Worm (Caenorhabditis elegans) whole organism, L1 larva: ENCODE measurements around the gene ZC449.5.

ENCODE experiments used
- C16A3.4 ChIP-seq: fragments of 150-350 bp; optimal IDR thresholded peaks from 2 replicates; lab custom pipeline; 2014; ENCODE audit warnings: missing biosample characterization, missing genetic modification characterization
- C34B4.2 ChIP-seq: sonication (generic microtip); optimal IDR thresholded peaks from 2 replicates; lab custom pipeline; 2017; ENCODE audit warnings: mild to moderate bottlenecking, missing genetic modification characterization, missing compliant biosample characterization
- F16B12.6 ChIP-seq: fragments of 150-350 bp; optimal IDR thresholded peaks from 2 replicates; lab custom pipeline; 2014; ENCODE audit warnings: missing biosample characterization, missing genetic modification characterization
- aha-1 ChIP-seq: fragments of 150-350 bp; optimal IDR thresholded peaks from 2 replicates; lab custom pipeline; 2014; ENCODE audit warnings: missing biosample characterization, missing genetic modification characterization
- alr-1 ChIP-seq: fragments of 200-800 bp; sonication (Bioruptor generic); optimal IDR thresholded peaks from 2 replicates; lab custom pipeline; 2018; ENCODE audit warnings: borderline replicate concordance, mild to moderate bottlenecking, missing genetic modification characterization, missing compliant biosample characterization
- aly-2 ChIP-seq: fragments of 150-350 bp; optimal IDR thresholded peaks from 2 replicates; lab custom pipeline; 2014; ENCODE audit warnings: missing biosample characterization, missing genetic modification characterization
- ces-1 ChIP-seq: fragments of 150-350 bp; optimal IDR thresholded peaks from 2 replicates; lab custom pipeline; 2014; ENCODE audit warnings: missing biosample characterization, missing genetic modification reagents, missing genetic modification characterization
- efl-1 ChIP-seq, 4 experiments: fragments of 150-350 bp; optimal IDR thresholded peaks in 3 of 4; peaks in 1 of 4; 1 replicate in 1 of 4; 2 replicates in 3 of 4; lab custom pipeline; 2014; ENCODE audit warnings: missing biosample characterization in 2 of 4, missing genetic modification characterization in 2 of 4, missing genetic modification reagents in 2 of 4
- egl-27 ChIP-seq, 2 experiments: fragments of 150-350 bp in 1 of 2; sonication (generic microtip); optimal IDR thresholded peaks; 3 replicates each; lab custom pipeline; 2017 to 2018; ENCODE audit warnings: missing biosample characterization in 2 of 2, missing genetic modification characterization in 2 of 2, missing genetic modification reagents in 2 of 2
- elt-2 ChIP-seq: sonication (generic microtip); optimal IDR thresholded peaks from 2 replicates; lab custom pipeline; 2016; ENCODE audit warnings: missing genetic modification characterization, mild to moderate bottlenecking, inconsistent platforms, missing compliant biosample characterization, missing genetic modification reagents
- elt-3 ChIP-seq, 6 experiments: fragments of 150-350 bp in 1 of 6; sonication (generic microtip); optimal IDR thresholded peaks; 2 replicates each; lab custom pipeline; 2017 to 2018; ENCODE audit warnings: missing biosample characterization in 6 of 6, missing genetic modification characterization in 6 of 6, inconsistent platforms in 1 of 6
- fkh-10 ChIP-seq: sonication (generic microtip); optimal IDR thresholded peaks from 2 replicates; lab custom pipeline; 2017; ENCODE audit warnings: missing biosample characterization, missing genetic modification reagents, missing genetic modification characterization
- fkh-4 ChIP-seq: sonication (generic microtip); optimal IDR thresholded peaks from 2 replicates; lab custom pipeline; 2016; ENCODE audit warnings: missing compliant biosample characterization, missing genetic modification characterization, borderline replicate concordance
- fos-1 ChIP-seq: fragments of 150-350 bp; optimal IDR thresholded peaks from 2 replicates; lab custom pipeline; 2014; ENCODE audit warnings: missing biosample characterization, missing genetic modification characterization
- grh-1 ChIP-seq: fragments of 200-800 bp; sonication (Bioruptor generic); IDR thresholded peaks from 2 replicates; pipeline ENCODE4 v1.3.6; 2022; ENCODE audit warnings: missing genetic modification reagents, missing genetic modification characterization, missing compliant biosample characterization
- hlh-17 ChIP-seq: fragments of 200-800 bp; sonication (Bioruptor generic); optimal IDR thresholded peaks from 2 replicates; lab custom pipeline; 2018; ENCODE audit warnings: missing genetic modification characterization, mild to moderate bottlenecking, missing compliant biosample characterization, moderate library complexity, borderline replicate concordance
- irx-1 ChIP-seq: sonication (generic microtip); optimal IDR thresholded peaks from 2 replicates; lab custom pipeline; 2016; ENCODE audit warnings: missing genetic modification characterization, missing compliant biosample characterization
- lin-14 ChIP-seq: fragments of 200-800 bp; sonication (Bioruptor generic); optimal IDR thresholded peaks from 2 replicates; lab custom pipeline; 2018; ENCODE audit warnings: mild to moderate bottlenecking, missing genetic modification characterization, moderate library complexity, missing compliant biosample characterization
- lin-15B ChIP-seq: fragments of 150-350 bp; sonication (generic microtip); optimal IDR thresholded peaks from 3 replicates; lab custom pipeline; 2014; ENCODE audit warnings: missing biosample characterization, missing genetic modification characterization
- lin-35 ChIP-seq, 2 experiments: fragments of 150-350 bp; optimal IDR thresholded peaks; 2 replicates each; lab custom pipeline; 2014; ENCODE audit warnings: missing biosample characterization in 2 of 2, missing genetic modification characterization in 2 of 2, missing genetic modification reagents in 2 of 2
- lir-3 ChIP-seq: sonication (generic microtip); optimal IDR thresholded peaks from 2 replicates; lab custom pipeline; 2016; ENCODE audit warnings: mild to moderate bottlenecking, missing genetic modification characterization, moderate library complexity, missing compliant biosample characterization; ENCODE audit not compliant: poor library complexity
- lsy-2 ChIP-seq, 2 experiments: fragments of 150-350 bp; optimal IDR thresholded peaks; 2 replicates each; lab custom pipeline; 2014; ENCODE audit warnings: missing biosample characterization in 2 of 2, missing genetic modification characterization in 2 of 2
- mef-2 ChIP-seq: fragments of 150-350 bp; optimal IDR thresholded peaks from 2 replicates; lab custom pipeline; 2014; ENCODE audit warnings: missing biosample characterization, missing genetic modification characterization
- mep-1 ChIP-seq: fragments of 150-350 bp; optimal IDR thresholded peaks from 2 replicates; lab custom pipeline; 2014; ENCODE audit warnings: missing biosample characterization, missing genetic modification characterization
- nhr-12 ChIP-seq: sonication (generic microtip); optimal IDR thresholded peaks from 2 replicates; lab custom pipeline; 2017; ENCODE audit warnings: missing biosample characterization, missing genetic modification characterization
- nhr-19 ChIP-seq: fragments of 200-800 bp; sonication (Bioruptor generic); conservative IDR thresholded peaks from 2 replicates; pipeline ENCODE4 v1.3.6; 2022; ENCODE audit warnings: missing genetic modification characterization, missing compliant biosample characterization
- nhr-20 ChIP-seq: sonication (generic microtip); optimal IDR thresholded peaks from 2 replicates; lab custom pipeline; 2016; ENCODE audit warnings: mild to moderate bottlenecking, missing genetic modification characterization, missing compliant biosample characterization
- nhr-237 ChIP-seq: fragments of 150-350 bp; optimal IDR thresholded peaks from 2 replicates; lab custom pipeline; 2014; ENCODE audit warnings: missing biosample characterization, missing genetic modification characterization
- nhr-47 ChIP-seq: sonication (generic microtip); optimal IDR thresholded peaks from 2 replicates; lab custom pipeline; 2016; ENCODE audit warnings: mild to moderate bottlenecking, missing genetic modification characterization, moderate library complexity, missing compliant biosample characterization
- nhr-76 ChIP-seq: sonication (generic microtip); optimal IDR thresholded peaks from 2 replicates; lab custom pipeline; 2017; ENCODE audit warnings: missing biosample characterization, missing genetic modification characterization
- nhr-84 ChIP-seq: sonication (generic microtip); optimal IDR thresholded peaks from 2 replicates; lab custom pipeline; 2017; ENCODE audit warnings: missing biosample characterization, missing genetic modification characterization
- nhr-85 ChIP-seq: sonication (generic microtip); peaks from one replicate; lab custom pipeline; 2016; ENCODE audit warnings: missing genetic modification characterization, inconsistent platforms, missing compliant biosample characterization
- nhr-90 ChIP-seq: sonication (generic microtip); optimal IDR thresholded peaks from 2 replicates; lab custom pipeline; 2016; ENCODE audit warnings: mild to moderate bottlenecking, missing genetic modification characterization, missing compliant biosample characterization; ENCODE audit not compliant: poor library complexity
- pag-3 ChIP-seq: sonication (generic microtip); optimal IDR thresholded peaks from 2 replicates; lab custom pipeline; 2017; ENCODE audit warnings: missing genetic modification characterization, mild to moderate bottlenecking, missing compliant biosample characterization, antibody characterized with exemption, borderline replicate concordance; ENCODE audit not compliant: insufficient read depth
- skn-1 ChIP-seq: fragments of 150-350 bp; optimal IDR thresholded peaks from 2 replicates; lab custom pipeline; 2014; ENCODE audit warnings: missing biosample characterization, missing genetic modification characterization
- snpc-4 ChIP-seq: fragments of 150-350 bp; optimal IDR thresholded peaks from 2 replicates; lab custom pipeline; 2014; ENCODE audit warnings: missing biosample characterization, missing genetic modification characterization
- snu-23 ChIP-seq: sonication (generic microtip); optimal IDR thresholded peaks from 2 replicates; lab custom pipeline; 2016; ENCODE audit warnings: missing genetic modification characterization, missing compliant biosample characterization
- sox-4 ChIP-seq: sonication (generic microtip); optimal IDR thresholded peaks from 2 replicates; lab custom pipeline; 2016; ENCODE audit warnings: missing genetic modification characterization, missing compliant biosample characterization
- sptf-1 ChIP-seq: fragments of 150-350 bp; optimal IDR thresholded peaks from 2 replicates; lab custom pipeline; 2014; ENCODE audit warnings: missing biosample characterization, missing genetic modification characterization
- sup-37 ChIP-seq: fragments of 200-800 bp; sonication (Bioruptor generic); optimal IDR thresholded peaks from 2 replicates; lab custom pipeline; 2018; ENCODE audit warnings: mild to moderate bottlenecking, missing genetic modification characterization, missing compliant biosample characterization
- swsn-7 ChIP-seq: sonication (generic microtip); optimal IDR thresholded peaks from 2 replicates; lab custom pipeline; 2016; ENCODE audit warnings: missing genetic modification characterization, missing compliant biosample characterization
- tbx-2 ChIP-seq: sonication (generic microtip); optimal IDR thresholded peaks from 2 replicates; lab custom pipeline; 2016; ENCODE audit warnings: missing genetic modification characterization, missing compliant biosample characterization
- tlp-1 ChIP-seq: fragments of 150-350 bp; optimal IDR thresholded peaks from 2 replicates; lab custom pipeline; 2014; ENCODE audit warnings: missing biosample characterization, missing genetic modification characterization
- unc-130 ChIP-seq: fragments of 150-350 bp; optimal IDR thresholded peaks from 2 replicates; lab custom pipeline; 2017; ENCODE audit warnings: missing biosample characterization, missing genetic modification characterization, inconsistent platforms
- unc-86 ChIP-seq: sonication (generic microtip); optimal IDR thresholded peaks from 2 replicates; lab custom pipeline; 2016; ENCODE audit warnings: missing genetic modification characterization, missing compliant biosample characterization
- unc-98 ChIP-seq: fragments of 200-800 bp; sonication (Bioruptor generic); IDR thresholded peaks from 2 replicates; pipeline ENCODE4 v1.3.6; 2022; ENCODE audit warnings: missing genetic modification characterization, missing compliant biosample characterization
- vab-15 ChIP-seq: sonication (generic microtip); optimal IDR thresholded peaks from 2 replicates; lab custom pipeline; 2017; ENCODE audit warnings: missing genotype, mild to moderate bottlenecking, missing genetic modification characterization, missing compliant biosample characterization
- zag-1 ChIP-seq: fragments of 150-350 bp; optimal IDR thresholded peaks from 2 replicates; lab custom pipeline; 2014; ENCODE audit warnings: missing biosample characterization, missing genetic modification characterization
- zip-4 ChIP-seq: fragments of 200-800 bp; sonication (Bioruptor generic); optimal IDR thresholded peaks from 2 replicates; lab custom pipeline; 2018; ENCODE audit warnings: mild to moderate bottlenecking, missing genetic modification characterization, moderate library complexity, missing compliant biosample characterization
- ztf-11 ChIP-seq, 2 experiments: sonication (generic microtip); optimal IDR thresholded peaks; 2 replicates each; lab custom pipeline; 2016 to 2017; ENCODE audit warnings: missing genetic modification characterization in 2 of 2, missing biosample characterization in 1 of 2, missing compliant biosample characterization in 1 of 2
- ztf-4 ChIP-seq: fragments of 150-350 bp; optimal IDR thresholded peaks from 2 replicates; lab custom pipeline; 2014; ENCODE audit warnings: missing biosample characterization, missing genetic modification characterization

Gene ZC449.5

ce11 chrX:5077696-5078343, 40.2 kb upstream of the ZC449.5 start, which contains the start of gene cal-5:
TSS of gene cal-5 (minus strand) at chrX:5077961.
- TF ChIP-seq irx-1 (tag; lab: Kevin White, UChicago): no peak
- no peak for TF ChIP-seq unc-98 (GFP tag; lab: Robert Waterston, UW)
- peak; percentile 33 for TF ChIP-seq nhr-237 (tag; lab: Kevin White, UChicago)
- TF ChIP-seq hlh-17: no peak
- TF ChIP-seq lin-15B (tag; lab: Kevin White, UChicago): no peak
- TF ChIP-seq snu-23: peak; percentile 44
- TF ChIP-seq elt-3 (tag; optimal IDR thresholded peaks at IDR 0.05; lab: Kevin White, UChicago): peak in 5 of 6 experiments; percentile 8 to 71 (median 51)
- TF ChIP-seq C16A3.4: no peak
- no peak for TF ChIP-seq alr-1 (tag; lab: Kevin White, UChicago)
- TF ChIP-seq mep-1 (tag; lab: Kevin White, UChicago): no peak
- peak; percentile 26 for TF ChIP-seq nhr-47
- no peak for TF ChIP-seq ztf-11 (tag; optimal IDR thresholded peaks at IDR 0.05; lab: Kevin White, UChicago)
- TF ChIP-seq tbx-2 (tag; lab: Kevin White, UChicago): peak; percentile 37
- no peak for TF ChIP-seq tlp-1 (tag; lab: Kevin White, UChicago)
- no peak for TF ChIP-seq aly-2 (tag; lab: Kevin White, UChicago)
- TF ChIP-seq fkh-10 (GFP tag; lab: Kevin White, UChicago): no peak
- no peak for TF ChIP-seq C34B4.2 (tag; lab: Kevin White, UChicago)
- TF ChIP-seq nhr-84: no peak
- TF ChIP-seq snpc-4: no peak
- no peak for TF ChIP-seq sptf-1 (tag; lab: Kevin White, UChicago)
- peak; percentile 50 for TF ChIP-seq nhr-90 (tag; lab: Kevin White, UChicago)
- TF ChIP-seq vab-15: no peak
- peak; percentile 66 for TF ChIP-seq nhr-20
- peak; percentile 79 for TF ChIP-seq nhr-85 (tag; lab: Kevin White, UChicago)
- no peak for TF ChIP-seq zip-4 (GFP tag; lab: Kevin White, UChicago)
- no peak for TF ChIP-seq lin-35 (GFP tag; optimal IDR thresholded peaks at IDR 0.05; lab: Kevin White, UChicago)
- 0 out of 2 replicates have a peak, but pooled peaks have one; percentile 10 for TF ChIP-seq nhr-19 (GFP tag; lab: Robert Waterston, UW)
- no peak for TF ChIP-seq nhr-76 (tag; lab: Kevin White, UChicago)
- TF ChIP-seq grh-1: 0 out of 2 replicates have a peak, but pooled peaks have one; percentile 15
- no peak for TF ChIP-seq unc-86 (tag; lab: Kevin White, UChicago)
- TF ChIP-seq swsn-7 (tag; lab: Kevin White, UChicago): no peak
- no peak for TF ChIP-seq fkh-4 (tag; lab: Kevin White, UChicago)
- peak in 1 of 2 experiments; percentile 6 for TF ChIP-seq lsy-2 (tag; optimal IDR thresholded peaks at IDR 0.05; lab: Kevin White, UChicago)
- TF ChIP-seq sup-37 (GFP tag; lab: Kevin White, UChicago): no peak
- TF ChIP-seq lin-14: peak; percentile 80
- no peak for TF ChIP-seq sox-4
- TF ChIP-seq mef-2 (tag; lab: Kevin White, UChicago): no peak
- TF ChIP-seq elt-2 (tag; lab: Kevin White, UChicago): peak; percentile 66
- no peak for TF ChIP-seq nhr-12 (tag; lab: Kevin White, UChicago)
- TF ChIP-seq F16B12.6 (tag; lab: Kevin White, UChicago): no peak
- TF ChIP-seq fos-1 (tag; lab: Kevin White, UChicago): no peak
- no peak for TF ChIP-seq zag-1 (tag; lab: Kevin White, UChicago)
- no peak for TF ChIP-seq unc-130 (tag; lab: Kevin White, UChicago)
- TF ChIP-seq lir-3: no peak
- TF ChIP-seq ztf-4 (tag; lab: Kevin White, UChicago): no peak
- no peak for TF ChIP-seq egl-27 (tag; optimal IDR thresholded peaks at IDR 0.05; lab: Kevin White, UChicago)
- TF ChIP-seq efl-1 (optimal IDR thresholded peaks at IDR 0.05; lab: Kevin White, UChicago): no peak
- TF ChIP-seq efl-1 (GFP tag; optimal IDR thresholded peaks at IDR 0.05 in 1 of 2; lab: Kevin White, UChicago): peak in 1 of 2 experiments; percentile 71
- TF ChIP-seq pag-3 (tag; lab: Kevin White, UChicago): no peak
- TF ChIP-seq skn-1 (tag; lab: Kevin White, UChicago): no peak
- no peak for TF ChIP-seq aha-1 (tag; lab: Kevin White, UChicago)
- TF ChIP-seq ces-1: no peak
